Fruit fly (Drosophila melanogaster): ENCODE measurements around the gene CG18787.
"Not testable (repeated sequence)": the region's sequence is repeated elsewhere in the genome, so short reads cannot be mapped to it uniquely, and the experiment has no call there.

DNA sequence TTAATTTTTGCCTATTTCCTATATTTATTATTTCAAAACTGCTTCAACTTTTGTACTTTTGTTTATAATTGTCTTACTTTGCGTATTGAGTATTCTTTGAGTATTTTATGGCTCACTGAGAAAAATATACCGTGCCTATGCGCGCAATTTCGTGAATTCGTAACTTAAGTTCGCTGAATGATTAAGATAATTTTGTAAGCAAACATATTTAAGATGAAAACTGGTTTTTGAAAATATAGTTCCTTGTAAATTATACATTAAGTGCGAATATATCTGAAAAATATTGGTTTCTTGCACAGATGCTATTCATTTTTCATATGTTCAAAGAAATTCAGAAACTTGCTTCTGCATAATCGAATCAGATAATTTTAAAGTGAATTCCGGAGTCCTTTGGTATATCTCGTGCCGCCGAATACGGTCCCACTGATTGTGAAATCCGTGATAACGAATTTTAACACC, 3.8 kb downstream of the CG18787 start, which contains the start of the genes CG18789 and Qtzl:
- TF ChIP-seq ttk, psq, h (optimal IDR thresholded peaks at IDR 0.05): not testable (repeated sequence)

Data from Kc167 (cell line).